Worm (Caenorhabditis elegans) whole organism, midembryonic: Measurements from ENCODE around the gene pmp-4.

Experiments
- T22C8.4 ChIP-seq: fragments of 200-800 bp; sonication (Bioruptor generic); IDR thresholded peaks from 2 replicates; pipeline ENCODE4 v1.3.6; 2022; ENCODE audit warnings: missing genetic modification characterization, missing compliant biosample characterization
- cog-1 ChIP-seq: sonication (generic microtip); optimal IDR thresholded peaks from 2 replicates; lab custom pipeline; 2016; ENCODE audit warnings: missing genetic modification characterization, missing compliant biosample characterization
- flt-1 ChIP-seq: fragments of 200-800 bp; sonication (Bioruptor generic); IDR thresholded peaks from 2 replicates; pipeline ENCODE4 v1.3.6; 2022; ENCODE audit warnings: missing genetic modification characterization, missing compliant biosample characterization
- klf-2 ChIP-seq: fragments of 200-800 bp; sonication (Bioruptor generic); conservative IDR thresholded peaks from 2 replicates; pipeline ENCODE4 v1.3.6; 2022; ENCODE audit warnings: missing genetic modification reagents, missing genetic modification characterization, missing compliant biosample characterization
- med-1 ChIP-seq: sonication (generic microtip); optimal IDR thresholded peaks from 2 replicates; lab custom pipeline; 2017; ENCODE audit warnings: missing genetic modification characterization, mild to moderate bottlenecking, missing compliant biosample characterization, antibody characterized with exemption, missing genetic modification reagents; ENCODE audit not compliant: insufficient read depth
- ref-1 ChIP-seq: fragments of 200-800 bp; sonication (Bioruptor generic); conservative IDR thresholded peaks from 2 replicates; pipeline ENCODE4 v1.3.6; 2022; ENCODE audit warnings: missing genetic modification reagents, missing genetic modification characterization, missing compliant biosample characterization
- tab-1 ChIP-seq: fragments of 200-800 bp; sonication (Bioruptor generic); IDR thresholded peaks from 2 replicates; pipeline ENCODE4 v1.3.6; 2022; ENCODE audit warnings: missing genetic modification characterization, missing compliant biosample characterization
- ztf-23 ChIP-seq: fragments of 200-800 bp; sonication (Bioruptor generic); IDR thresholded peaks from 2 replicates; pipeline ENCODE4 v1.3.6; 2022; ENCODE audit warnings: missing genetic modification reagents, missing genetic modification characterization, missing compliant biosample characterization
- ztf-29 ChIP-seq: fragments of 200-800 bp; sonication (Bioruptor generic); IDR thresholded peaks from 2 replicates; pipeline ENCODE4 v1.3.6; 2022; ENCODE audit warnings: missing genetic modification reagents, missing genetic modification characterization, missing compliant biosample characterization

- TF ChIP-seq tab-1 (no peak), ztf-23 (GFP tag; lab: Robert Waterston, UW) (no peak), flt-1 (GFP tag; lab: Robert Waterston, UW) (no peak), med-1 (no peak), klf-2 (no peak), ztf-29 (no peak), ref-1 (GFP tag; lab: Robert Waterston, UW) (no peak), cog-1 (tag; lab: Kevin White, UChicago) (no peak), T22C8.4 (GFP tag; lab: Robert Waterston, UW) (no peak)
These were observed 38.1 kb downstream of the pmp-4 start, which contains the start of gene zipt-17 for ce11 chrIV:17367294-17367693.
